Worm (Caenorhabditis elegans) whole organism, mixed stage, embryonic: ENCODE results near the gene C05D9.3.

ENCODE experiments used
- M03D4.4 ChIP-seq: sonication (generic microtip); optimal IDR thresholded peaks from 2 replicates; lab custom pipeline; 2017; ENCODE audit warnings: mild to moderate bottlenecking, missing genetic modification characterization, missing compliant biosample characterization
- blmp-1 ChIP-seq: fragments of 150-350 bp; optimal IDR thresholded peaks from 2 replicates; lab custom pipeline; 2014; ENCODE audit warnings: missing biosample characterization, missing genetic modification characterization
- ceh-39 ChIP-seq: fragments of 150-350 bp; optimal IDR thresholded peaks from 2 replicates; lab custom pipeline; 2014; ENCODE audit warnings: missing biosample characterization, missing genetic modification characterization
- ceh-43 ChIP-seq: fragments of 200-800 bp; sonication (Bioruptor generic); optimal IDR thresholded peaks from 2 replicates; lab custom pipeline; 2018; ENCODE audit warnings: mild to moderate bottlenecking, missing genetic modification characterization, moderate library complexity, missing compliant biosample characterization
- ces-1 ChIP-seq: fragments of 150-350 bp; optimal IDR thresholded peaks from 2 replicates; lab custom pipeline; 2014; ENCODE audit warnings: missing biosample characterization, missing genetic modification reagents, missing genetic modification characterization
- drap-1 ChIP-seq: fragments of 200-800 bp; sonication (Bioruptor generic); optimal IDR thresholded peaks from 3 replicates; lab custom pipeline; 2018; ENCODE audit warnings: mild to moderate bottlenecking, missing genetic modification characterization, missing compliant biosample characterization
- elt-1 ChIP-seq: sonication (generic microtip); optimal IDR thresholded peaks from 2 replicates; lab custom pipeline; 2017; ENCODE audit warnings: missing genetic modification characterization, mild to moderate bottlenecking, missing compliant biosample characterization, antibody characterized with exemption, moderate library complexity, borderline replicate concordance; ENCODE audit not compliant: insufficient read depth
- flh-1 ChIP-seq: fragments of 200-800 bp; sonication (Bioruptor generic); optimal IDR thresholded peaks from 2 replicates; lab custom pipeline; 2018; ENCODE audit warnings: mild to moderate bottlenecking, missing genetic modification characterization, moderate library complexity, missing compliant biosample characterization
- hlh-1 ChIP-seq: fragments of 150-350 bp; optimal IDR thresholded peaks from 2 replicates; lab custom pipeline; 2014; ENCODE audit warnings: missing biosample characterization, missing genetic modification reagents, missing genetic modification characterization
- lin-13 ChIP-seq: fragments of 150-350 bp; optimal IDR thresholded peaks from 2 replicates; lab custom pipeline; 2014; ENCODE audit warnings: missing biosample characterization, missing genetic modification characterization
- lsy-2 ChIP-seq: fragments of 150-350 bp; optimal IDR thresholded peaks from 2 replicates; lab custom pipeline; 2014; ENCODE audit warnings: missing biosample characterization, missing genetic modification characterization
- mab-5 ChIP-seq: fragments of 150-350 bp; optimal IDR thresholded peaks from 2 replicates; lab custom pipeline; 2014; ENCODE audit warnings: missing biosample characterization, missing genetic modification characterization
- mep-1 ChIP-seq: fragments of 150-350 bp; optimal IDR thresholded peaks from 2 replicates; lab custom pipeline; 2017; ENCODE audit warnings: missing biosample characterization, missing genetic modification reagents, missing genetic modification characterization, inconsistent platforms
- mls-2 ChIP-seq: sonication (generic microtip); optimal IDR thresholded peaks from 2 replicates; lab custom pipeline; 2016; ENCODE audit warnings: mild to moderate bottlenecking, missing genetic modification characterization, moderate library complexity, missing compliant biosample characterization
- nhr-12 ChIP-seq: fragments of 150-350 bp; optimal IDR thresholded peaks from 2 replicates; lab custom pipeline; 2014; ENCODE audit warnings: missing biosample characterization, missing genetic modification characterization
- nhr-237 ChIP-seq: fragments of 150-350 bp; optimal IDR thresholded peaks from 2 replicates; lab custom pipeline; 2014; ENCODE audit warnings: missing biosample characterization, missing genetic modification characterization
- nhr-28 ChIP-seq: fragments of 150-350 bp; optimal IDR thresholded peaks from 2 replicates; lab custom pipeline; 2014; ENCODE audit warnings: missing biosample characterization, missing genetic modification characterization
- sptf-1 ChIP-seq: sonication (generic microtip); optimal IDR thresholded peaks from 2 replicates; lab custom pipeline; 2017; ENCODE audit warnings: mild to moderate bottlenecking, missing genetic modification characterization, moderate library complexity, missing compliant biosample characterization
- tbx-8 ChIP-seq: fragments of 200-800 bp; sonication (Bioruptor generic); optimal IDR thresholded peaks from 2 replicates; lab custom pipeline; 2018; ENCODE audit warnings: mild to moderate bottlenecking, missing genetic modification characterization, moderate library complexity, missing compliant biosample characterization
- unc-39 ChIP-seq: fragments of 150-350 bp; optimal IDR thresholded peaks from 2 replicates; lab custom pipeline; 2014; ENCODE audit warnings: missing biosample characterization, missing genetic modification characterization
- unc-62 ChIP-seq: fragments of 150-350 bp; optimal IDR thresholded peaks from 2 replicates; lab custom pipeline; 2014; ENCODE audit warnings: missing biosample characterization, missing genetic modification reagents, missing genetic modification characterization
- zip-8 ChIP-seq: fragments of 150-350 bp; optimal IDR thresholded peaks from 2 replicates; lab custom pipeline; 2014; ENCODE audit warnings: missing biosample characterization, missing genetic modification characterization
- ztf-11 ChIP-seq: fragments of 150-350 bp; optimal IDR thresholded peaks from 2 replicates; lab custom pipeline; 2014; ENCODE audit warnings: missing biosample characterization, missing genetic modification characterization

C05D9.3 gene

DNA sequence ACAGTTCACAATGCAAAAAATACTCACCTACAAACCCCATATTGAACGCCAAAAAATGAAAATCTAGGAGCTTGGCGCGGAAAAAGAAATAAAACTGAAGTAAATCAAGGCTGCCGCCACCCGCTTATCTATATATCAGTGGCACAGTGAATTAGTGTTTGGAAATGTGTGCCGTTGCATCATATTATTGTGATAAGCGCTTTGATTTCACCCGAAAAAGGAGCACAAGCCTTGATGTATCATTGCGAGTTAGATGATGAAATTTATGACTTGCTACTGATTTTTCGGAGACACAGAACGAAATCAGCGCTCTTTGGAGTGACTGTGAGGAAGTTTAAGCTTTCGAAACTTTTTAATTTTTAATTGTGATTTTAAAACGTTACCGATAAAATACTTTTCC lies 36.7 kb downstream of the C05D9.3 start, which contains the start of the genes R193.2 and R193.6:
Gene R193.2, minus strand, starts transcription at position 148 of the 400 bp plus-strand sequence.
Gene R193.6, plus strand, starts transcription at position 350 of the 400 bp plus-strand sequence.
- no peak for TF ChIP-seq nhr-28
- TF ChIP-seq zip-8 (tag; lab: Kevin White, UChicago) = no peak
- no peak for TF ChIP-seq sptf-1 (tag; lab: Kevin White, UChicago)
- no peak for TF ChIP-seq M03D4.4 (tag; lab: Kevin White, UChicago)
- TF ChIP-seq unc-39 (tag; lab: Kevin White, UChicago) = no peak
- TF ChIP-seq lsy-2 (tag; lab: Kevin White, UChicago) = no peak
- TF ChIP-seq unc-62 = no peak
- no peak for TF ChIP-seq ces-1 (GFP tag; lab: Kevin White, UChicago)
- no peak for TF ChIP-seq blmp-1
- TF ChIP-seq mls-2 = no peak
- no peak for TF ChIP-seq lin-13 (tag; lab: Kevin White, UChicago)
- no peak for TF ChIP-seq hlh-1
- TF ChIP-seq nhr-12 (tag; lab: Kevin White, UChicago) = no peak
- TF ChIP-seq ztf-11 (tag; lab: Kevin White, UChicago) = no peak
- no peak for TF ChIP-seq flh-1 (GFP tag; lab: Kevin White, UChicago)

DNA sequence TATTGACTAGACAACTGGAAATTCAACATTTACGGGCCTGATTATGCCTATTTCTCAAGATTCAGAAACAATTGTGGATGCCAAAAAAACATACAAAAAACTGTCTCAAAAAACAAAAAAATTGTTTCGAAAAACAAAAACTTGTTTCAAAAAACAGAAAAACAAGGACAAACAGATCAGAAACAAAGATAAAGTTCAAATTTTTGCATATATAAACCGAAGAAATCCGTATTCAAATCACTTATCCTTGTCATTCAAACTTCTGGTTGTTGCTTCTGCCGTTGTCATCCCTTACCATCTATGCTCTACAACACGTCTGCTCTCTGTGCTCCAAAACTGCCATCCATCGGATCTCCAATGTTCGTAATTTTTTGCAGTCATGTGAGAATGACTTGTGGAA lies 42.9 kb downstream of the C05D9.3 start, which contains the start of gene R193.1:
Gene R193.1, plus strand, starts transcription at position 301 of the 400 bp plus-strand sequence.
- TF ChIP-seq ceh-43 = no peak
- no peak for TF ChIP-seq nhr-12 (tag; lab: Kevin White, UChicago)
- no peak for TF ChIP-seq mls-2
- no peak for TF ChIP-seq ztf-11 (tag; lab: Kevin White, UChicago)
- TF ChIP-seq mab-5 (tag; lab: Kevin White, UChicago) = no peak
- TF ChIP-seq drap-1 (GFP tag; lab: Kevin White, UChicago) = no peak
- no peak for TF ChIP-seq mep-1 (tag; lab: Kevin White, UChicago)
- TF ChIP-seq zip-8 (tag; lab: Kevin White, UChicago) = no peak
- TF ChIP-seq ceh-39 (tag; lab: Kevin White, UChicago) = no peak
- no peak for TF ChIP-seq tbx-8 (GFP tag; lab: Kevin White, UChicago)
- TF ChIP-seq elt-1 (tag; lab: Kevin White, UChicago) = no peak
- TF ChIP-seq nhr-237 (tag; lab: Kevin White, UChicago) = no peak
- TF ChIP-seq hlh-1 = no peak

DNA sequence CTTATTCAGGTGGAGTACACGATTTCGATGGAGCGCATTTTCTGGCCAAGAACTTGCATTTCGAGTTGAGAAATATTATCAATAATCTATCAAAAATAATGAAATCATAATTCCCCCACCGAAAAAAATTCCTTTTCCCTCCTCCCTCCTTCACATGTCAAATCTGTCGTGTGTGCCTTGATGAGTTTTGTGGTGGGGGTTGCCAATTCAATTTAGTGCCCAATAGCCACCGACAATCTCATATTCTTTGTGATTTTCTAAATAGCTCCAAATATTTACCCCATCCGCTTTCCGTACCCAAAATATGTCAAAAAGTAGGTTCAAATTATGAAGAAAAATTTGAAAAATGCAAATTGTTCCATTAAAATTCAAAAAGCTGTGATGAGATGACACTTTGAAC lies 50.3 kb downstream of the C05D9.3 start, which contains the start of gene tmc-1:
Gene tmc-1, plus strand, starts transcription at position 189 of the 400 bp plus-strand sequence.
- TF ChIP-seq zip-8 (tag; lab: Kevin White, UChicago) (no peak), ces-1 (GFP tag; lab: Kevin White, UChicago) (peak; percentile 61)
